Worm (Caenorhabditis elegans): ENCODE data around the gene R160.2.

R160.2 gene

ce11 chrX:4410280-4410911 lies 33.7 kb upstream of the R160.2 start (continued):
- TF ChIP-seq snpc-4 (GFP tag; optimal IDR thresholded peaks at IDR 0.05), result peak; percentile 65
- peak in 3 of 4 experiments; percentile 53 to 83 (median 81) for TF ChIP-seq snpc-4 (tag; optimal IDR thresholded peaks at IDR 0.05)
- 0 out of 2 replicates have a peak, but pooled peaks have one; percentile 16 for TF ChIP-seq rcor-1 (GFP tag; IDR thresholded peaks at IDR 0.05)
- TF ChIP-seq B0019.2 (GFP tag; conservative IDR thresholded peaks at IDR 0.05), result no peak
- 0 out of 2 replicates have a peak, but pooled peaks have one; percentile 62 for TF ChIP-seq ztf-25 (GFP tag; IDR thresholded peaks at IDR 0.05)
- peak; percentile 24 for TF ChIP-seq madf-10 (tag; optimal IDR thresholded peaks at IDR 0.05)
- TF ChIP-seq F57C9.4 (tag; optimal IDR thresholded peaks at IDR 0.05), result no peak
- no peak for TF ChIP-seq F57A8.1 (GFP tag; optimal IDR thresholded peaks at IDR 0.05)
- peak; percentile 15 for TF ChIP-seq lin-54 (GFP tag; optimal IDR thresholded peaks at IDR 0.05)
- TF ChIP-seq F55B11.4 (tag; optimal IDR thresholded peaks at IDR 0.05; ENCODE audit: borderline replicate concordance, insufficient read depth), result no peak
- peak; percentile 73 for TF ChIP-seq snpc-1.3 (tag; optimal IDR thresholded peaks at IDR 0.05; ENCODE audit: insufficient read depth)
- no peak for TF ChIP-seq bed-2 (GFP tag; IDR thresholded peaks at IDR 0.05)
- peak; percentile 80 for TF ChIP-seq D2030.7 (GFP tag; IDR thresholded peaks at IDR 0.05)
- peak; percentile 70 for TF ChIP-seq him-1 (tag; optimal IDR thresholded peaks at IDR 0.05)
- no peak for TF ChIP-seq ztf-22 (GFP tag; optimal IDR thresholded peaks at IDR 0.05)
- TF ChIP-seq ZK185.1 (tag; optimal IDR thresholded peaks at IDR 0.05; ENCODE audit: poor library complexity, severe bottlenecking), result peak; percentile 4
- TF ChIP-seq tbp1 (GFP tag; optimal IDR thresholded peaks at IDR 0.05), result peak; percentile 87
- TF ChIP-seq hmg-1.2 (GFP tag; IDR thresholded peaks at IDR 0.05), result 0 out of 2 replicates have a peak, but pooled peaks have one; percentile 33
- peak; percentile 24 for TF ChIP-seq mes-4 (tag; optimal IDR thresholded peaks at IDR 0.05)
- TF ChIP-seq snpc-1.1 (tag; optimal IDR thresholded peaks at IDR 0.05; ENCODE audit: insufficient read depth), result peak; percentile 60
- TF ChIP-seq F10E7.11 (tag; optimal IDR thresholded peaks at IDR 0.05), result no peak
- peak in 1 of 2 experiments; percentile 6 for TF ChIP-seq rec-8 (tag; optimal IDR thresholded peaks at IDR 0.05)
- TF ChIP-seq snpc-3.4 (tag; optimal IDR thresholded peaks at IDR 0.05), result peak; percentile 44
- TF ChIP-seq bed-1 (GFP tag; IDR thresholded peaks at IDR 0.05), result no peak
- TF ChIP-seq Y56A3A.18 (GFP tag; IDR thresholded peaks at IDR 0.05), result peak; percentile 54
- no peak for TF ChIP-seq ama-1 (optimal IDR thresholded peaks at IDR 0.05)
- TF ChIP-seq ama-1 (GFP tag; optimal IDR thresholded peaks at IDR 0.05), result peak in 1 of 2 experiments; percentile 31
- TF ChIP-seq mxl-1 (tag; optimal IDR thresholded peaks at IDR 0.05), result peak; percentile 50
- TF ChIP-seq lin-26 (GFP tag; IDR thresholded peaks at IDR 0.05), result peak; percentile 76
- peak; percentile 86 for TF ChIP-seq rpc-1 (optimal IDR thresholded peaks at IDR 0.05)
- TF ChIP-seq rpc-1 (tag; optimal IDR thresholded peaks at IDR 0.05), result peak; percentile 94
- TF ChIP-seq hlh-26 (GFP tag; conservative IDR thresholded peaks at IDR 0.05), result no peak
- no peak for TF ChIP-seq K12H6.12 (tag; optimal IDR thresholded peaks at IDR 0.05)
- TF ChIP-seq B0261.1 (tag; optimal IDR thresholded peaks at IDR 0.05), result peak; percentile 68
- no peak for TF ChIP-seq nfyb-1 (GFP tag; IDR thresholded peaks at IDR 0.05)
- TF ChIP-seq die-1 (tag; optimal IDR thresholded peaks at IDR 0.05), result peak; percentile 82
- TF ChIP-seq ztf-3 (GFP tag; optimal IDR thresholded peaks at IDR 0.05), result no peak

- TF ChIP-seq ama-1 (optimal IDR thresholded peaks at IDR 0.05), result no peak
- peak in 1 of 2 experiments; percentile 23 for TF ChIP-seq ama-1 (GFP tag; optimal IDR thresholded peaks at IDR 0.05)
- TF ChIP-seq madf-6 (GFP tag; IDR thresholded peaks at IDR 0.05), result no peak
- no peak for TF ChIP-seq T07F8.4 (tag; optimal IDR thresholded peaks at IDR 0.05)
- TF ChIP-seq attf-6 (GFP tag; IDR thresholded peaks at IDR 0.05), result no peak
- TF ChIP-seq hlh-12 (tag; optimal IDR thresholded peaks at IDR 0.05), result no peak
- TF ChIP-seq pbrm-1 (GFP tag; IDR thresholded peaks at IDR 0.05), result peak; percentile 10; the same call in 1 of the 2 replicates
- peak; percentile 16 for TF ChIP-seq madf-10 (tag; optimal IDR thresholded peaks at IDR 0.05)
- TF ChIP-seq ceh-91 (GFP tag; IDR thresholded peaks at IDR 0.05), result no peak
- TF ChIP-seq ets-4 (GFP tag; optimal IDR thresholded peaks at IDR 0.05), result no peak
- no peak for TF ChIP-seq zim-3 (tag; optimal IDR thresholded peaks at IDR 0.05)
- TF ChIP-seq Y79H2A.3 (GFP tag; conservative IDR thresholded peaks at IDR 0.05), result no peak
- no peak for TF ChIP-seq snpc-3.4 (tag; optimal IDR thresholded peaks at IDR 0.05)
- no peak for TF ChIP-seq K12H6.12 (tag; optimal IDR thresholded peaks at IDR 0.05)
- TF ChIP-seq lag-1 (GFP tag; IDR thresholded peaks at IDR 0.05), result no peak
These were observed 33.0 kb upstream of the R160.2 start for ce11 chrX:4409591-4410279.

All from whole organism, young adult.